Worm (Caenorhabditis elegans) whole organism, L3 larva: ENCODE data around the gene dach-1.

Experiments
- ceh-16 ChIP-seq: sonication (generic microtip); optimal IDR thresholded peaks from 2 replicates; lab custom pipeline; 2017; ENCODE audit warnings: missing biosample characterization, missing genetic modification characterization
- jun-1 ChIP-seq: fragments of 150-350 bp; optimal IDR thresholded peaks from 2 replicates; lab custom pipeline; 2014; ENCODE audit warnings: missing biosample characterization, missing genetic modification reagents, missing genetic modification characterization
- nhr-25 ChIP-seq: sonication (generic microtip); optimal IDR thresholded peaks from 2 replicates; lab custom pipeline; 2017; ENCODE audit warnings: missing biosample characterization, missing genetic modification characterization
- pha-4 ChIP-seq: fragments of 150-350 bp; optimal IDR thresholded peaks from 2 replicates; lab custom pipeline; 2014; ENCODE audit warnings: missing biosample characterization, missing genetic modification reagents, missing genetic modification characterization
- snpc-4 ChIP-seq: fragments of 150-350 bp; optimal IDR thresholded peaks from 2 replicates; lab custom pipeline; 2014; ENCODE audit warnings: missing biosample characterization, missing genetic modification characterization
- tbx-2 ChIP-seq: sonication (generic microtip); optimal IDR thresholded peaks from 2 replicates; lab custom pipeline; 2016; ENCODE audit warnings: mild to moderate bottlenecking, missing genetic modification characterization, missing compliant biosample characterization
- unc-62 ChIP-seq: fragments of 150-350 bp; sonication (generic microtip); optimal IDR thresholded peaks from 4 replicates; lab custom pipeline; 2014; ENCODE audit warnings: missing biosample characterization, missing genetic modification reagents, missing genetic modification characterization

DNA sequence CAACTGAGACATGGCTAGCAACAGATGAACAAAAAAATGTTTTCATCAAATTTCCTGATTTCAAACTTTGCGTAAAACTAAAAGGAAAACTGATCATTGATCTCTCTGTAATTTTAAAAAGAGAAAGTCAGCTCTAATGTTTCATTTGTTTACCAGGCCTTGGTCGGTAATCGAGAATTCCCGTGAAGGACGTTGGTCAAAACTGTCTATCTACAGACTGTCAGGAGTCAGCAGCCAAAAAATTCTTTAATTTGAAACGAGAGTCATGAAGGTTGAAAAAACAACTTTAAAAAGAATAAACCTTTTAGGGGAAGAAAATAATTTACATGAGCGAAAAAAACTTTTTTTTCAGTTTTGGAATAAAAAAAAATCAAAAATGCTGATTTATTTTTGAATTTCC, 35.3 kb downstream of the dach-1 start:
- no peak for TF ChIP-seq unc-62 (GFP tag; lab: Kevin White, UChicago)
- TF ChIP-seq nhr-25 (tag; lab: Kevin White, UChicago): no peak
- no peak for TF ChIP-seq ceh-16 (tag; lab: Kevin White, UChicago)
- no peak for TF ChIP-seq snpc-4 (tag; lab: Kevin White, UChicago)
- TF ChIP-seq tbx-2 (tag; lab: Kevin White, UChicago): no peak
- TF ChIP-seq pha-4 (tag; lab: Kevin White, UChicago): no peak
- no peak for TF ChIP-seq jun-1 (tag; lab: Kevin White, UChicago)
